Worm (Caenorhabditis elegans) whole organism, late embryonic: ENCODE results near the gene gst-35.

Source experiments
- C08G9.2 ChIP-seq: sonication (generic microtip); optimal IDR thresholded peaks from 2 replicates; lab custom pipeline; 2016; ENCODE audit warnings: mild to moderate bottlenecking, missing genetic modification characterization, moderate library complexity, missing compliant biosample characterization
- C38D4.7 ChIP-seq: fragments of 200-800 bp; sonication (Bioruptor generic); optimal IDR thresholded peaks from 2 replicates; lab custom pipeline; 2018; ENCODE audit warnings: mild to moderate bottlenecking, missing genetic modification characterization, moderate library complexity, missing compliant biosample characterization
- F13H6.1 ChIP-seq: sonication (generic microtip); optimal IDR thresholded peaks from 2 replicates; lab custom pipeline; 2016; ENCODE audit warnings: missing genetic modification characterization, missing compliant biosample characterization
- K02D7.2 ChIP-seq: sonication (generic microtip); optimal IDR thresholded peaks from 2 replicates; lab custom pipeline; 2017; ENCODE audit warnings: mild to moderate bottlenecking, missing genetic modification characterization, missing compliant biosample characterization
- K09A11.1 ChIP-seq: sonication (generic microtip); optimal IDR thresholded peaks from 2 replicates; lab custom pipeline; 2017; ENCODE audit warnings: antibody characterized with exemption, mild to moderate bottlenecking, missing genetic modification characterization, missing compliant biosample characterization; ENCODE audit not compliant: insufficient read depth
- Y22D7AL.16 ChIP-seq: sonication (generic microtip); optimal IDR thresholded peaks from 2 replicates; lab custom pipeline; 2016; ENCODE audit warnings: missing genetic modification characterization, missing compliant biosample characterization
- ahr-1 ChIP-seq: sonication (generic microtip); optimal IDR thresholded peaks from 2 replicates; lab custom pipeline; 2016; ENCODE audit warnings: missing genetic modification characterization, missing compliant biosample characterization
- ceh-14 ChIP-seq: sonication (generic microtip); optimal IDR thresholded peaks from 2 replicates; lab custom pipeline; 2016; ENCODE audit warnings: missing genotype, missing genetic modification characterization, missing compliant biosample characterization
- ceh-18 ChIP-seq: sonication (generic microtip); optimal IDR thresholded peaks from 2 replicates; lab custom pipeline; 2016; ENCODE audit warnings: missing genetic modification characterization, missing compliant biosample characterization
- ceh-19 ChIP-seq: fragments of 200-800 bp; sonication (Bioruptor generic); optimal IDR thresholded peaks from 2 replicates; lab custom pipeline; 2018; ENCODE audit warnings: mild to moderate bottlenecking, missing genetic modification characterization, missing compliant biosample characterization
- ceh-2 ChIP-seq: sonication (generic microtip); optimal IDR thresholded peaks from 2 replicates; lab custom pipeline; 2016; ENCODE audit warnings: missing genotype, missing genetic modification characterization, missing compliant biosample characterization
- ceh-30 ChIP-seq: fragments of 150-350 bp; optimal IDR thresholded peaks from 2 replicates; lab custom pipeline; 2014; ENCODE audit warnings: missing biosample characterization, missing genetic modification characterization
- ceh-34 ChIP-seq: sonication (generic microtip); optimal IDR thresholded peaks from 2 replicates; lab custom pipeline; 2016; ENCODE audit warnings: mild to moderate bottlenecking, missing genetic modification characterization, missing compliant biosample characterization
- ceh-45 ChIP-seq: fragments of 200-800 bp; sonication (Bioruptor generic); IDR thresholded peaks from 2 replicates; pipeline ENCODE4 v1.3.6; 2022; ENCODE audit warnings: missing genetic modification reagents, missing genetic modification characterization, missing compliant biosample characterization
- ceh-48 ChIP-seq: sonication (generic microtip); optimal IDR thresholded peaks from 2 replicates; lab custom pipeline; 2016; ENCODE audit warnings: missing genetic modification characterization, inconsistent platforms, missing compliant biosample characterization
- ceh-9 ChIP-seq: sonication (generic microtip); optimal IDR thresholded peaks from 2 replicates; lab custom pipeline; 2016; ENCODE audit warnings: mild to moderate bottlenecking, missing genetic modification characterization, inconsistent platforms, missing compliant biosample characterization
- dmd-4 ChIP-seq: sonication (generic microtip); optimal IDR thresholded peaks from 2 replicates; lab custom pipeline; 2016; ENCODE audit warnings: borderline replicate concordance, missing genetic modification characterization, missing compliant biosample characterization
- elt-4 ChIP-seq: sonication (generic microtip); optimal IDR thresholded peaks from 2 replicates; lab custom pipeline; 2016; ENCODE audit warnings: missing genetic modification characterization, missing compliant biosample characterization
- ets-4 ChIP-seq: sonication (generic microtip); optimal IDR thresholded peaks from 2 replicates; lab custom pipeline; 2016; ENCODE audit warnings: missing genetic modification characterization, missing compliant biosample characterization
- fax-1 ChIP-seq: sonication (generic microtip); optimal IDR thresholded peaks from 2 replicates; lab custom pipeline; 2016; ENCODE audit warnings: missing genotype, missing genetic modification characterization, missing compliant biosample characterization
- fkh-6 ChIP-seq: sonication (generic microtip); optimal IDR thresholded peaks from 2 replicates; lab custom pipeline; 2016; ENCODE audit warnings: missing genetic modification characterization, missing compliant biosample characterization
- gmeb-2 ChIP-seq: sonication (generic microtip); optimal IDR thresholded peaks from 2 replicates; lab custom pipeline; 2016; ENCODE audit warnings: missing genetic modification characterization, inconsistent platforms, missing compliant biosample characterization
- hlh-13 ChIP-seq: fragments of 200-800 bp; sonication (Bioruptor generic); optimal IDR thresholded peaks from 2 replicates; lab custom pipeline; 2018; ENCODE audit warnings: mild to moderate bottlenecking, missing genetic modification characterization, missing compliant biosample characterization
- hlh-15 ChIP-seq: sonication (generic microtip); optimal IDR thresholded peaks from 2 replicates; lab custom pipeline; 2016; ENCODE audit warnings: missing genetic modification characterization, missing compliant biosample characterization
- hlh-30 ChIP-seq: sonication (generic microtip); optimal IDR thresholded peaks from 2 replicates; lab custom pipeline; 2017; ENCODE audit warnings: antibody characterized with exemption, missing genetic modification characterization, missing compliant biosample characterization; ENCODE audit not compliant: insufficient read depth
- hlh-8 ChIP-seq: sonication (generic microtip); optimal IDR thresholded peaks from 2 replicates; lab custom pipeline; 2016; ENCODE audit warnings: missing genotype, missing genetic modification characterization, missing compliant biosample characterization
- lim-6 ChIP-seq: sonication (generic microtip); optimal IDR thresholded peaks from 2 replicates; lab custom pipeline; 2016; ENCODE audit warnings: missing genetic modification characterization, missing compliant biosample characterization
- lin-11 ChIP-seq: fragments of 200-800 bp; sonication (Bioruptor generic); optimal IDR thresholded peaks from 2 replicates; lab custom pipeline; 2018; ENCODE audit warnings: mild to moderate bottlenecking, missing genetic modification characterization, missing compliant biosample characterization
- madf-2 ChIP-seq: sonication (generic microtip); optimal IDR thresholded peaks from 2 replicates; lab custom pipeline; 2017; ENCODE audit warnings: missing genetic modification characterization, missing compliant biosample characterization
- mec-3 ChIP-seq: sonication (generic microtip); optimal IDR thresholded peaks from 2 replicates; lab custom pipeline; 2016; ENCODE audit warnings: borderline replicate concordance, missing genetic modification characterization, missing compliant biosample characterization
- nfya-1 ChIP-seq: sonication (generic microtip); optimal IDR thresholded peaks from 2 replicates; lab custom pipeline; 2017; ENCODE audit warnings: missing genetic modification characterization, mild to moderate bottlenecking, missing compliant biosample characterization, antibody characterized with exemption, moderate library complexity
- nhr-232 ChIP-seq: sonication (generic microtip); optimal IDR thresholded peaks from 2 replicates; lab custom pipeline; 2016; ENCODE audit warnings: missing genetic modification characterization, missing compliant biosample characterization
- npax-4 ChIP-seq: sonication (generic microtip); optimal IDR thresholded peaks from 2 replicates; lab custom pipeline; 2016; ENCODE audit warnings: missing genetic modification characterization, missing compliant biosample characterization
- odd-2 ChIP-seq: sonication (generic microtip); optimal IDR thresholded peaks from 2 replicates; lab custom pipeline; 2017; ENCODE audit warnings: antibody characterized with exemption, mild to moderate bottlenecking, missing genetic modification characterization, missing compliant biosample characterization
- pax-1 ChIP-seq: fragments of 150-350 bp; optimal IDR thresholded peaks from 2 replicates; lab custom pipeline; 2014; ENCODE audit warnings: missing biosample characterization, missing genetic modification characterization
- pha-2 ChIP-seq: sonication (generic microtip); optimal IDR thresholded peaks from 2 replicates; lab custom pipeline; 2017; ENCODE audit warnings: mild to moderate bottlenecking, missing genetic modification characterization, missing compliant biosample characterization
- pha-4 ChIP-seq: fragments of 150-350 bp; optimal IDR thresholded peaks from 2 replicates; lab custom pipeline; 2018; ENCODE audit warnings: missing biosample characterization, missing genetic modification reagents, missing genetic modification characterization
- ref-2 ChIP-seq: sonication (generic microtip); optimal IDR thresholded peaks from 2 replicates; lab custom pipeline; 2016; ENCODE audit warnings: missing genetic modification characterization, missing compliant biosample characterization
- rnt-1 ChIP-seq: sonication (generic microtip); optimal IDR thresholded peaks from 2 replicates; lab custom pipeline; 2016; ENCODE audit warnings: missing genetic modification characterization, missing compliant biosample characterization
- sox-4 ChIP-seq: sonication (generic microtip); optimal IDR thresholded peaks from 2 replicates; lab custom pipeline; 2017; ENCODE audit warnings: mild to moderate bottlenecking, missing genetic modification characterization, inconsistent platforms, missing compliant biosample characterization
- syd-9 ChIP-seq: sonication (generic microtip); optimal IDR thresholded peaks from 2 replicates; lab custom pipeline; 2016; ENCODE audit warnings: mild to moderate bottlenecking, missing genetic modification characterization, moderate library complexity, missing compliant biosample characterization
- tbx-2 ChIP-seq: sonication (generic microtip); optimal IDR thresholded peaks from 2 replicates; lab custom pipeline; 2016; ENCODE audit warnings: missing genetic modification characterization, missing compliant biosample characterization
- tbx-7 ChIP-seq: sonication (generic microtip); optimal IDR thresholded peaks from 2 replicates; lab custom pipeline; 2016; ENCODE audit warnings: missing genotype, missing genetic modification characterization, missing compliant biosample characterization
- ttx-3 ChIP-seq: sonication (generic microtip); optimal IDR thresholded peaks from 2 replicates; lab custom pipeline; 2016; ENCODE audit warnings: missing genetic modification reagents, missing genetic modification characterization, missing compliant biosample characterization
- unc-3 ChIP-seq, 2 experiments: fragments of 200-800 bp in 1 of 2; sonication (Bioruptor generic) in 1 of 2; sonication (generic microtip) in 1 of 2; conservative IDR thresholded peaks in 1 of 2; optimal IDR thresholded peaks in 1 of 2; 2 replicates each; pipeline versions ENCODE4 v1.3.6 to Lab custom; 2016 to 2022; ENCODE audit warnings: missing compliant biosample characterization in 2 of 2, missing genetic modification characterization in 2 of 2, missing genetic modification reagents in 1 of 2
- unc-42 ChIP-seq: sonication (generic microtip); optimal IDR thresholded peaks from 2 replicates; lab custom pipeline; 2016; ENCODE audit warnings: missing genotype, missing genetic modification characterization, missing compliant biosample characterization
- zip-5 ChIP-seq: sonication (generic microtip); optimal IDR thresholded peaks from 2 replicates; lab custom pipeline; 2016; ENCODE audit warnings: missing genetic modification characterization, missing compliant biosample characterization
- ztf-16 ChIP-seq: sonication (generic microtip); optimal IDR thresholded peaks from 2 replicates; lab custom pipeline; 2017; ENCODE audit warnings: missing genetic modification characterization, missing compliant biosample characterization

The gst-35 gene

DNA sequence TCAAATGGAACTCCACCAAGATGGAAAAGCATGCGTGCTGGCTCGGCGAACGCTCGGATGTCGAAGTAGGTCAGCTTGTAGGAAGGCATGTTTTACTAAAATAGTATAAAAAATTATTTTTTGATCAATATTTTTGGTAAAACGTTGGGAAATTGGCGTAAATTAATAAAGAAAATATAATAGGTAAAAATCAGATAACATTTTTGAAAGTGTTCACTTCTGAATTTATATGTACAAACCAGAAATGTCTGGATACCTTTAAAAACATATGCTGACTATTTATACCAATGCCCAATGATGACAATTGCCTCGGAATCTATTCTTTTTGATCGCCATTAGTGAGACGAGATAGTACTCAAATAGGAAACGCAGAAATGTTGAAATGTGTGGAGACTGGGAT is at the start of gene gst-35:
Gene gst-35 (minus strand): TSS at position 101 of the 400 bp plus-strand sequence.
- TF ChIP-seq tbx-2 (tag; lab: Kevin White, UChicago) (no peak), hlh-8 (tag; lab: Kevin White, UChicago) (no peak), fax-1 (tag; lab: Kevin White, UChicago) (no peak), ceh-14 (no peak), ets-4 (tag; lab: Kevin White, UChicago) (no peak), ceh-18 (tag; lab: Kevin White, UChicago) (no peak), ceh-9 (tag; lab: Kevin White, UChicago) (no peak), pha-2 (tag; lab: Kevin White, UChicago) (no peak), madf-2 (tag; lab: Kevin White, UChicago) (no peak), odd-2 (tag; lab: Kevin White, UChicago) (no peak), ceh-48 (tag; lab: Kevin White, UChicago) (no peak), ceh-19 (GFP tag; lab: Kevin White, UChicago) (no peak), hlh-15 (tag; lab: Kevin White, UChicago) (no peak), lin-11 (no peak), ztf-16 (tag; lab: Kevin White, UChicago) (no peak), hlh-30 (tag; lab: Kevin White, UChicago) (no peak)

DNA sequence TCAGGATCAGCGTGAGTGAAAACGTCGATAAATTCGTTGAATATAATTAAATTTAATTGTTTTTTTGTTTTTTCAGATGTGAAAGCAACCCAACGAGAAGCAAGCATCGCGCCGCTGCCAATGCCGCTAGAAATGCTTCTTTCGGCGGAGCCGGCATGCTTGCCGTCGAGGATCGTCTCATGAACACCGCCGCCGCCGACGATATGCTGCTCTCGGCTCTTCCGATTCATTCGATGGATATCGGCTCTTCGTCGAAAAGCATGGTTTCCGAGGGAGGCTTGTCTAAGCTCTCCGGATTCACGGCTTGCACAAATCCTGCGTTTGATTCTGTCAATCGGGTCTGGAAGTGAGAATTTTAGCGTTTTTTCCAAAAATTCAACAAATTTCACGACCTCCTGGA is 48.0 kb upstream of the gst-35 start:
- TF ChIP-seq ztf-16 (tag; lab: Kevin White, UChicago) (no peak), nfya-1 (tag; lab: Kevin White, UChicago) (no peak)

DNA sequence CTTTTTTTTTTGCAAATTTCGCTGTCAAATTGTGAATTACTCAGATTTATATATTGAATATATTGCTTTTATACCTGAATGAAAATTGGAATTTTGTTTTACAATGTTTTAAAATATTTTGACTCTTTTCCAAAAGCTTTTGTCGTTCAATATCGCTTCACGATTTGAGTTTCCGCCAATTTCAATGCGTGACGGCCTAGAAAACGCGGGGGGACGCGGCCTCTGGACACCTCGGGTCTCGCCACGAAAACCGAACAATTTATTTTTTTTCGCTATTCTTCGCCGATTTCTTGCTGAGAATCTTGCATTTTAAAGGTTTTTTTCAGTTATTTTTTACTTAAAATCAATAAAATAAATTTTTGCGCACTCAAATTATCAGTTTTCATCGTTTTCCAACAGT is 47.5 kb upstream of the gst-35 start, which contains the start of gene Y46E12BL.2:
Gene Y46E12BL.2 (plus strand): TSS at position 243 of the 400 bp plus-strand sequence.
- TF ChIP-seq unc-42 (peak; percentile 62), ahr-1 (no peak), pha-4 (tag; lab: Kevin White, UChicago) (no peak), syd-9 (tag; lab: Kevin White, UChicago) (no peak), npax-4 (tag; lab: Kevin White, UChicago) (no peak), pax-1 (no peak), ref-2 (tag; lab: Kevin White, UChicago) (peak; percentile 41), lim-6 (tag; lab: Kevin White, UChicago) (no peak), C38D4.7 (GFP tag; lab: Kevin White, UChicago) (no peak), ttx-3 (tag; lab: Kevin White, UChicago) (no peak), ceh-34 (tag; lab: Kevin White, UChicago) (peak; percentile 31), rnt-1 (peak; percentile 40), K02D7.2 (tag; lab: Kevin White, UChicago) (no peak), dmd-4 (tag; lab: Kevin White, UChicago) (no peak), unc-3 (GFP tag; conservative IDR thresholded peaks at IDR 0.05; lab: Robert Waterston, UW) (0 out of 2 replicates have a peak, but pooled peaks have one; percentile 22), unc-3 (tag; optimal IDR thresholded peaks at IDR 0.05; lab: Kevin White, UChicago) (no peak), zip-5 (peak; percentile 54), ceh-30 (tag; lab: Kevin White, UChicago) (peak; percentile 67), sox-4 (tag; lab: Kevin White, UChicago) (no peak), tbx-2 (tag; lab: Kevin White, UChicago) (peak; percentile 74), C08G9.2 (tag; lab: Kevin White, UChicago) (peak; percentile 86), hlh-8 (tag; lab: Kevin White, UChicago) (peak; percentile 76), madf-2 (tag; lab: Kevin White, UChicago) (no peak), Y22D7AL.16 (tag; lab: Kevin White, UChicago) (no peak), hlh-13 (no peak), ceh-45 (GFP tag; lab: Robert Waterston, UW) (no peak), tbx-7 (tag; lab: Kevin White, UChicago) (peak; percentile 78), K09A11.1 (tag; lab: Kevin White, UChicago) (no peak), mec-3 (tag; lab: Kevin White, UChicago) (no peak), ceh-2 (tag; lab: Kevin White, UChicago) (peak; percentile 81), nhr-232 (tag; lab: Kevin White, UChicago) (no peak), elt-4 (tag; lab: Kevin White, UChicago) (no peak), ceh-9 (tag; lab: Kevin White, UChicago) (no peak), fkh-6 (no peak), ceh-14 (peak; percentile 27), gmeb-2 (peak; percentile 13), ceh-48 (tag; lab: Kevin White, UChicago) (no peak), F13H6.1 (peak; percentile 39), ceh-18 (tag; lab: Kevin White, UChicago) (peak; percentile 15)
